Worm (Caenorhabditis elegans): Measurements from ENCODE around the gene snx-6.
A peak's percentile ranks its signal among the peaks of the same experiment; 100 is the strongest.

The snx-6 gene

ce11 chrV:17981732-17982131, 1.9 kb upstream of the snx-6 start:
- no peak for TF ChIP-seq egl-27 (tag; optimal IDR thresholded peaks at IDR 0.05)
- no peak for TF ChIP-seq ZK546.5 (tag; optimal IDR thresholded peaks at IDR 0.05)
- TF ChIP-seq nhr-23 (tag; optimal IDR thresholded peaks at IDR 0.05) = no peak
- no peak for TF ChIP-seq ztf-11 (tag; optimal IDR thresholded peaks at IDR 0.05)
- TF ChIP-seq pqm-1 (tag; optimal IDR thresholded peaks at IDR 0.05) = no peak
- TF ChIP-seq lin-39 (tag; optimal IDR thresholded peaks at IDR 0.05) = peak; percentile 27
- TF ChIP-seq egl-5 (tag; optimal IDR thresholded peaks at IDR 0.05) = peak; percentile 3
- TF ChIP-seq nhr-76 (tag; optimal IDR thresholded peaks at IDR 0.05) = no peak
- no peak for TF ChIP-seq unc-39 (tag; optimal IDR thresholded peaks at IDR 0.05)
- TF ChIP-seq nhr-28 (tag; optimal IDR thresholded peaks at IDR 0.05) = no peak
- TF ChIP-seq pha-4 (tag; optimal IDR thresholded peaks at IDR 0.05) = peak; percentile 25
- TF ChIP-seq eor-1 (tag; optimal IDR thresholded peaks at IDR 0.05) = no peak
- TF ChIP-seq lin-15B (tag; optimal IDR thresholded peaks at IDR 0.05) = peak; percentile 56
- no peak for TF ChIP-seq fos-1 (tag; optimal IDR thresholded peaks at IDR 0.05)
- no peak for TF ChIP-seq lsy-12 (tag; optimal IDR thresholded peaks at IDR 0.05)
- no peak for TF ChIP-seq R02D3.7 (tag; optimal IDR thresholded peaks at IDR 0.05)
- no peak for TF ChIP-seq tbx-2 (tag; optimal IDR thresholded peaks at IDR 0.05)
- no peak for TF ChIP-seq unc-62 (GFP tag; optimal IDR thresholded peaks at IDR 0.05)
- TF ChIP-seq ztf-4 (tag; optimal IDR thresholded peaks at IDR 0.05) = no peak
- no peak for TF ChIP-seq nhr-77 (tag; optimal IDR thresholded peaks at IDR 0.05)
- TF ChIP-seq ama-1 (optimal IDR thresholded peaks at IDR 0.05) = no peak
- no peak for TF ChIP-seq zag-1 (tag; optimal IDR thresholded peaks at IDR 0.05)
- TF ChIP-seq daf-12 (tag; optimal IDR thresholded peaks at IDR 0.05) = no peak
- TF ChIP-seq ceh-9 (tag; optimal IDR thresholded peaks at IDR 0.05) = no peak
- TF ChIP-seq elt-1 (tag; optimal IDR thresholded peaks at IDR 0.05) = no peak
- no peak for TF ChIP-seq nhr-43 (tag; optimal IDR thresholded peaks at IDR 0.05; ENCODE audit: poor library complexity, severe bottlenecking)
- TF ChIP-seq mdl-1 (tag; optimal IDR thresholded peaks at IDR 0.05) = no peak
- peak; percentile 18 for TF ChIP-seq elt-2 (tag; optimal IDR thresholded peaks at IDR 0.05)
- no peak for TF ChIP-seq fkh-10 (GFP tag; optimal IDR thresholded peaks at IDR 0.05)
- TF ChIP-seq nhr-237 (tag; optimal IDR thresholded peaks at IDR 0.05) = no peak
- TF ChIP-seq ceh-82 (tag; optimal IDR thresholded peaks at IDR 0.05) = no peak
- TF ChIP-seq ceh-16 (tag; optimal IDR thresholded peaks at IDR 0.05) = no peak
- peak; percentile 30 for TF ChIP-seq jun-1 (tag; optimal IDR thresholded peaks at IDR 0.05)
- peak; percentile 1 for TF ChIP-seq nhr-25 (tag; optimal IDR thresholded peaks at IDR 0.05)
- no peak for TF ChIP-seq snpc-4 (tag; optimal IDR thresholded peaks at IDR 0.05)
- no peak for TF ChIP-seq elt-3 (tag; optimal IDR thresholded peaks at IDR 0.05)
- TF ChIP-seq ceh-28 (tag; optimal IDR thresholded peaks at IDR 0.05) = peak; percentile 59
- TF ChIP-seq hmg-11 (tag; optimal IDR thresholded peaks at IDR 0.05) = peak; percentile 79
- no peak for TF ChIP-seq mml-1 (tag; optimal IDR thresholded peaks at IDR 0.05)
- no peak for TF ChIP-seq nhr-11 (tag; optimal IDR thresholded peaks at IDR 0.05)
- TF ChIP-seq fkh-2 (tag; optimal IDR thresholded peaks at IDR 0.05) = no peak
- TF ChIP-seq skn-1 (tag; optimal IDR thresholded peaks at IDR 0.05) = peak; percentile 9
- TF ChIP-seq nhr-67 (tag; optimal IDR thresholded peaks at IDR 0.05) = no peak
- no peak for TF ChIP-seq sea-2 (GFP tag; optimal IDR thresholded peaks at IDR 0.05)
- no peak for TF ChIP-seq aly-2 (tag; optimal IDR thresholded peaks at IDR 0.05)
- TF ChIP-seq nhr-12 (tag; optimal IDR thresholded peaks at IDR 0.05) = no peak
- TF ChIP-seq nfya-1 (tag; optimal IDR thresholded peaks at IDR 0.05; ENCODE audit: insufficient read depth) = peak; percentile 57

DNA sequence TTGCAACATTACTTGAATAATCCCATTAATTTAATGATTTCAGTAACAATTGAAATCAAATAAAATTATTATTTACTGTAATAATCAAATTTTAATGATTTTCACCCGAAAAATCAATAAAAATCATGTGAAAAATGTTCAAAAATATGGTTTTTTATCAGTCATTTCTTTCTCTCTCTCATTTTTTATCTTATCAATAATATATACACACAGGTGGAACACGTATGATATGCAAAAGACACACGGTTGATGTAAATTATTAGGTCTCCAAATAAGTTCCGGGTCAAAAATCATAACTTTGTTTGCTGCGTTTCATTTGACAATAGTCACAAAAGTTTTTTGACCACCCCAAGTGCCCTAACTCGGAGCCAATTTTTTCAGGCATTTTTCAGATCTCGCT, 1.7 kb downstream of the snx-6 start:
- TF ChIP-seq pha-4 (tag; optimal IDR thresholded peaks at IDR 0.05) (peak; percentile 59), eor-1 (tag; optimal IDR thresholded peaks at IDR 0.05) (no peak), zag-1 (tag; optimal IDR thresholded peaks at IDR 0.05) (no peak), unc-39 (tag; optimal IDR thresholded peaks at IDR 0.05) (no peak), elt-2 (tag; optimal IDR thresholded peaks at IDR 0.05) (peak; percentile 88), pqm-1 (tag; optimal IDR thresholded peaks at IDR 0.05) (peak; percentile 82)

All from whole organism, L3 larva.